Worm (Caenorhabditis elegans): ENCODE results near the gene F55H2.7.

DNA sequence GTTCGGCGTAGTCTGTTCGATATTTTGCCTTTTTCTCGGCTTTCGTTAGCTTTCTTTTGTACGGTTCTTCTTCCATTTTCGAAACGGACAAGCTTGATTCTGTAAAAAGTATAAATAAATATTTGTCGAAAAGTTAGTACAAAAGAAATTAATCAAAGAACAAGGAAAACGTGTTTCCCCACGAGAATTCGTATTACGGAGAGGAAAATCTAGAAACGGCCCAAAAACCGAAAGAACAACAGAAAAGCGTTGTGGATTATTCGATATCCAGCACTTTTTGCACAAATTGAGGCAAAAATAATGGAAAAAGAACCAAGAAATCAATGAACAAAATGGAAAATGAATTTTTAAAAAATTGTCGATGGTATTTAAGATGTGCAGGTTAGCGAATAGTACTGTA, 26.2 kb upstream of the F55H2.7 start, which contains the start of gene mut-7:
- no peak for TF ChIP-seq sox-4 (tag; optimal IDR thresholded peaks at IDR 0.05)
- no peak for TF ChIP-seq elt-3 (tag; optimal IDR thresholded peaks at IDR 0.05)

All from whole organism, L1 larva.